Worm (Caenorhabditis elegans): ENCODE data around the gene smf-3.
"Not testable (repeated sequence)": the region's sequence is repeated elsewhere in the genome, so short reads cannot be mapped to it uniquely, and the experiment has no call there.

DNA sequence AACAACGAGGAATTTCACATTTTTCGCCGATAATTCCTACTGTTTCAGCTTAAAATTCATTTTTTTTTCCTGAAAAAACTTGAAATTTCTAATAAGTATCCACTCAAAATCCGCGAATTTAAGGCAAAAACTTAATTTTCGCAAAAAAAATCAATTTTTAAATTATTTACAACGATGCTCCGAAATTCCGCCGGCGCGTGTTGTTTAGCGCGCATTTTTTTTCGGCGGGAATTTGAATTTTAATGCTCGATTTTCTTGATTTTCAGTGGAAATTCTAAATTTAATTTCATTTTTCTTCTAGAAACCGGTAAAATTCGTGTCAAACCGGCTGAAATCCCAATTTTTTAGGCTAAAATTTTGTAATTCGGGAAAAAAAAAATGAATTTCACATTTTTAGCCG is 49.5 kb downstream of the smf-3 start:
- TF ChIP-seq lin-39 (tag; optimal IDR thresholded peaks at IDR 0.05); ztf-4 (tag; optimal IDR thresholded peaks at IDR 0.05); tbx-2 (tag; optimal IDR thresholded peaks at IDR 0.05); mdl-1 (tag; optimal IDR thresholded peaks at IDR 0.05); nhr-76 (tag; optimal IDR thresholded peaks at IDR 0.05); snpc-4 (tag; optimal IDR thresholded peaks at IDR 0.05); isw-1 (GFP tag; IDR thresholded peaks at IDR 0.05); lir-3 (tag; optimal IDR thresholded peaks at IDR 0.05; ENCODE audit: poor library complexity); egl-27 (tag; optimal IDR thresholded peaks at IDR 0.05); sptf-1 (tag; optimal IDR thresholded peaks at IDR 0.05); nhr-28 (tag; optimal IDR thresholded peaks at IDR 0.05); nhr-12 (tag; optimal IDR thresholded peaks at IDR 0.05); ama-1 (optimal IDR thresholded peaks at IDR 0.05); lin-13 (GFP tag; optimal IDR thresholded peaks at IDR 0.05): not testable (repeated sequence)

All from whole organism, L1 larva.